Worm (Caenorhabditis elegans) whole organism, L3 larva: ENCODE measurements around the gene dpy-23.

Experiments
- ZK546.5 ChIP-seq: sonication (generic microtip); optimal IDR thresholded peaks from 2 replicates; lab custom pipeline; 2017; ENCODE audit warnings: missing biosample characterization, missing genetic modification characterization
- aly-2 ChIP-seq: fragments of 150-350 bp; optimal IDR thresholded peaks from 2 replicates; lab custom pipeline; 2014; ENCODE audit warnings: missing biosample characterization, missing genetic modification characterization
- ama-1 ChIP-seq: fragments of 150-350 bp; optimal IDR thresholded peaks from 2 replicates; lab custom pipeline; 2018
- ceh-16 ChIP-seq: sonication (generic microtip); optimal IDR thresholded peaks from 2 replicates; lab custom pipeline; 2017; ENCODE audit warnings: missing biosample characterization, missing genetic modification characterization
- ceh-28 ChIP-seq: fragments of 150-350 bp; optimal IDR thresholded peaks from 2 replicates; lab custom pipeline; 2014; ENCODE audit warnings: missing biosample characterization, missing genetic modification reagents, missing genetic modification characterization
- daf-12 ChIP-seq: fragments of 150-350 bp; optimal IDR thresholded peaks from 2 replicates; lab custom pipeline; 2014; ENCODE audit warnings: missing biosample characterization, missing genetic modification reagents, missing genetic modification characterization
- egl-27 ChIP-seq: sonication (generic microtip); optimal IDR thresholded peaks from 4 replicates; lab custom pipeline; 2017; ENCODE audit warnings: missing biosample characterization, missing genetic modification reagents, missing genetic modification characterization
- egl-5 ChIP-seq: fragments of 150-350 bp; optimal IDR thresholded peaks from 2 replicates; lab custom pipeline; 2017; ENCODE audit warnings: missing biosample characterization, missing genetic modification reagents, missing genetic modification characterization, inconsistent platforms
- elt-1 ChIP-seq: fragments of 150-350 bp; optimal IDR thresholded peaks from 2 replicates; lab custom pipeline; 2014; ENCODE audit warnings: missing biosample characterization, missing genetic modification characterization
- elt-2 ChIP-seq: sonication (generic microtip); optimal IDR thresholded peaks from 2 replicates; lab custom pipeline; 2016; ENCODE audit warnings: missing genetic modification reagents, mild to moderate bottlenecking, missing genetic modification characterization, missing compliant biosample characterization
- eor-1 ChIP-seq, 2 experiments: fragments of 150-350 bp; optimal IDR thresholded peaks; 2 replicates each; lab custom pipeline; 2014 to 2018; ENCODE audit warnings: missing biosample characterization in 2 of 2, missing genetic modification characterization in 2 of 2
- fkh-10 ChIP-seq: sonication (generic microtip); optimal IDR thresholded peaks from 2 replicates; lab custom pipeline; 2017; ENCODE audit warnings: missing biosample characterization, missing genetic modification reagents, missing genetic modification characterization
- fkh-2 ChIP-seq: fragments of 150-350 bp; optimal IDR thresholded peaks from 2 replicates; lab custom pipeline; 2014; ENCODE audit warnings: missing biosample characterization, missing genetic modification reagents, missing genetic modification characterization
- hmg-11 ChIP-seq: sonication (generic microtip); optimal IDR thresholded peaks from 2 replicates; lab custom pipeline; 2016; ENCODE audit warnings: missing genetic modification characterization, missing compliant biosample characterization
- jun-1 ChIP-seq: fragments of 150-350 bp; optimal IDR thresholded peaks from 2 replicates; lab custom pipeline; 2014; ENCODE audit warnings: missing biosample characterization, missing genetic modification reagents, missing genetic modification characterization
- lin-15B ChIP-seq: fragments of 150-350 bp; optimal IDR thresholded peaks from 2 replicates; lab custom pipeline; 2014; ENCODE audit warnings: missing biosample characterization, missing genetic modification characterization
- lin-39 ChIP-seq: fragments of 150-350 bp; optimal IDR thresholded peaks from 2 replicates; lab custom pipeline; 2018; ENCODE audit warnings: missing biosample characterization, missing genetic modification reagents, missing genetic modification characterization
- lsy-12 ChIP-seq: sonication (generic microtip); optimal IDR thresholded peaks from 2 replicates; lab custom pipeline; 2016; ENCODE audit warnings: mild to moderate bottlenecking, missing genetic modification characterization, missing compliant biosample characterization
- mml-1 ChIP-seq: fragments of 150-350 bp; sonication (generic microtip); optimal IDR thresholded peaks from 3 replicates; lab custom pipeline; 2014; ENCODE audit warnings: missing biosample characterization, missing genetic modification characterization
- nfya-1 ChIP-seq: sonication (generic microtip); optimal IDR thresholded peaks from 2 replicates; lab custom pipeline; 2017; ENCODE audit warnings: missing genetic modification characterization, mild to moderate bottlenecking, missing compliant biosample characterization, antibody characterized with exemption, moderate library complexity; ENCODE audit not compliant: insufficient read depth
- nhr-23 ChIP-seq: fragments of 150-350 bp; optimal IDR thresholded peaks from 2 replicates; lab custom pipeline; 2014; ENCODE audit warnings: missing biosample characterization, missing genetic modification reagents, missing genetic modification characterization
- nhr-237 ChIP-seq: fragments of 150-350 bp; optimal IDR thresholded peaks from 2 replicates; lab custom pipeline; 2014; ENCODE audit warnings: missing biosample characterization, missing genetic modification characterization
- nhr-25 ChIP-seq: sonication (generic microtip); optimal IDR thresholded peaks from 2 replicates; lab custom pipeline; 2017; ENCODE audit warnings: missing biosample characterization, missing genetic modification characterization
- nhr-28 ChIP-seq: fragments of 150-350 bp; optimal IDR thresholded peaks from 2 replicates; lab custom pipeline; 2014; ENCODE audit warnings: missing biosample characterization, missing genetic modification characterization
- nhr-43 ChIP-seq: sonication (generic microtip); optimal IDR thresholded peaks from 2 replicates; lab custom pipeline; 2016; ENCODE audit warnings: mild to moderate bottlenecking, missing genetic modification characterization, missing compliant biosample characterization; ENCODE audit not compliant: poor library complexity, severe bottlenecking
- nhr-67 ChIP-seq: fragments of 150-350 bp; optimal IDR thresholded peaks from 2 replicates; lab custom pipeline; 2014; ENCODE audit warnings: missing biosample characterization, missing genetic modification characterization
- nhr-76 ChIP-seq: fragments of 150-350 bp; sonication (generic microtip); optimal IDR thresholded peaks from 5 replicates; lab custom pipeline; 2014; ENCODE audit warnings: missing biosample characterization, missing genetic modification characterization
- pha-4 ChIP-seq: fragments of 150-350 bp; optimal IDR thresholded peaks from 2 replicates; lab custom pipeline; 2014; ENCODE audit warnings: missing biosample characterization, missing genetic modification reagents, missing genetic modification characterization
- sea-2 ChIP-seq: fragments of 150-350 bp; sonication (generic microtip); optimal IDR thresholded peaks from 4 replicates; lab custom pipeline; 2014; ENCODE audit warnings: missing biosample characterization, missing genetic modification reagents, missing genetic modification characterization
- skn-1 ChIP-seq: fragments of 150-350 bp; optimal IDR thresholded peaks from 2 replicates; lab custom pipeline; 2014; ENCODE audit warnings: missing biosample characterization, missing genetic modification characterization
- snpc-4 ChIP-seq: fragments of 150-350 bp; optimal IDR thresholded peaks from 2 replicates; lab custom pipeline; 2014; ENCODE audit warnings: missing biosample characterization, missing genetic modification characterization
- tbx-2 ChIP-seq: sonication (generic microtip); optimal IDR thresholded peaks from 2 replicates; lab custom pipeline; 2016; ENCODE audit warnings: mild to moderate bottlenecking, missing genetic modification characterization, missing compliant biosample characterization
- unc-39 ChIP-seq: sonication (generic microtip); optimal IDR thresholded peaks from 4 replicates; lab custom pipeline; 2017; ENCODE audit warnings: missing biosample characterization, missing genetic modification characterization
- unc-62 ChIP-seq: fragments of 150-350 bp; sonication (generic microtip); optimal IDR thresholded peaks from 4 replicates; lab custom pipeline; 2014; ENCODE audit warnings: missing biosample characterization, missing genetic modification reagents, missing genetic modification characterization
- zag-1 ChIP-seq: fragments of 150-350 bp; optimal IDR thresholded peaks from 2 replicates; lab custom pipeline; 2014; ENCODE audit warnings: missing biosample characterization, missing genetic modification characterization
- ztf-11 ChIP-seq: fragments of 150-350 bp; optimal IDR thresholded peaks from 2 replicates; lab custom pipeline; 2014; ENCODE audit warnings: missing biosample characterization, missing genetic modification characterization
- ztf-4 ChIP-seq: fragments of 150-350 bp; optimal IDR thresholded peaks from 2 replicates; lab custom pipeline; 2014; ENCODE audit warnings: missing biosample characterization, missing genetic modification characterization

The dpy-23 gene

DNA sequence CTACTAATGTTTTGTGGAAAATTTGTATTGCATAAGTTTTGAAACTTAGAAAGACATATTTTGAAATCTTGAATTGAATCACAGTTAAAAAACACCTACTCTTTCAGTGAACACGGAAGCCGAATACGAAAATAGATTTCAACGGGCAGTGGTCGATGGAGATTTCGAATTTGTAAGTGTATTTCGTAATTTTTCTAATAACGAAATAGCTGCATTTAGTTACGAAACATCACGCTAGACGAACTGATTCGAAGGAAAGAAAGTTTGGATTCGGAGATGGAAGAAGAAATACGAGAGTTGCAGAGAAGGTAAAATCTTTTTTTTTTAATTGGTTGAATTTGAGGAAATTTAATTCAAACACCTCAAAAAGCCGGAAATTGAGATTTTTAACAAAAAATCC lies 46.4 kb upstream of the dpy-23 start:
- TF ChIP-seq fkh-10 (GFP tag; lab: Kevin White, UChicago) (no peak), unc-62 (GFP tag; lab: Kevin White, UChicago) (no peak), fkh-2 (tag; lab: Kevin White, UChicago) (no peak), egl-5 (tag; lab: Kevin White, UChicago) (no peak), eor-1 (tag; optimal IDR thresholded peaks at IDR 0.05; lab: Kevin White, UChicago) (no peak), unc-39 (tag; lab: Kevin White, UChicago) (no peak), snpc-4 (tag; lab: Kevin White, UChicago) (no peak), skn-1 (tag; lab: Kevin White, UChicago) (no peak), nhr-76 (tag; lab: Kevin White, UChicago) (no peak), nhr-25 (tag; lab: Kevin White, UChicago) (no peak), nhr-28 (tag; lab: Kevin White, UChicago) (no peak), nfya-1 (tag; lab: Kevin White, UChicago) (no peak), nhr-43 (no peak), lin-39 (no peak), nhr-237 (tag; lab: Kevin White, UChicago) (no peak)
- TF ChIP-seq, all 47 proteins: peak for 0

DNA sequence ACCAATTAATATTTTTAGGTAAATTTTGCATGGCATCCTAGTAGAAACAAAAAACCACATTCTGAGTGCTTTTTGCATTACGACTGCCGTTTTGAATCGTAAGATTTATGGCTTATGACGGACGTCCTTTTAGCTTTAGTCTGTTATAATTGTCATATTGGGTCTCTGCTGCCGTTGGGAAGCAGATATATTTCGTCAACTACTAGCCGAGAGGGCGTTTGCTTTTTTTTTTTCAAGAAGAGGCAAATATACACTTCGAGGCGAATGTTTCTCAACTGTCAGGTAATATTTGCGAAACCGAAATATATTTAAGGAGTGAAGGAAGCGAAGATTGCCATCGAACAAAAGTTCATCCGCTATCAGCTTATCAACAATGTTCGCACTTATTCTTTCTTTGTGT lies 45.2 kb upstream of the dpy-23 start, which contains the start of gene F14H12.3:
TSS of gene F14H12.3 (plus strand) at position 301 of the 400 bp plus-strand sequence.
- TF ChIP-seq daf-12 (tag; lab: Kevin White, UChicago) = no peak
- no peak for TF ChIP-seq ceh-28 (tag; lab: Kevin White, UChicago)
- no peak for TF ChIP-seq skn-1 (tag; lab: Kevin White, UChicago)
- TF ChIP-seq nfya-1 (tag; lab: Kevin White, UChicago) = no peak
- no peak for TF ChIP-seq snpc-4 (tag; lab: Kevin White, UChicago)
- no peak for TF ChIP-seq elt-2 (tag; lab: Kevin White, UChicago)
- TF ChIP-seq nhr-67 (tag; lab: Kevin White, UChicago) = no peak
- no peak for TF ChIP-seq lin-39
- no peak for TF ChIP-seq ztf-11 (tag; lab: Kevin White, UChicago)
- TF ChIP-seq hmg-11 (tag; lab: Kevin White, UChicago) = no peak
- no peak for TF ChIP-seq ZK546.5 (tag; lab: Kevin White, UChicago)
- no peak for TF ChIP-seq sea-2 (GFP tag; lab: Kevin White, UChicago)
- no peak for TF ChIP-seq nhr-23 (tag; lab: Kevin White, UChicago)
- no peak for TF ChIP-seq tbx-2 (tag; lab: Kevin White, UChicago)
- TF ChIP-seq ceh-16 (tag; lab: Kevin White, UChicago) = no peak
- no peak for TF ChIP-seq eor-1 (tag; optimal IDR thresholded peaks at IDR 0.05; lab: Kevin White, UChicago)
- TF ChIP-seq egl-27 (tag; lab: Kevin White, UChicago) = no peak
- no peak for TF ChIP-seq lsy-12 (tag; lab: Kevin White, UChicago)

DNA sequence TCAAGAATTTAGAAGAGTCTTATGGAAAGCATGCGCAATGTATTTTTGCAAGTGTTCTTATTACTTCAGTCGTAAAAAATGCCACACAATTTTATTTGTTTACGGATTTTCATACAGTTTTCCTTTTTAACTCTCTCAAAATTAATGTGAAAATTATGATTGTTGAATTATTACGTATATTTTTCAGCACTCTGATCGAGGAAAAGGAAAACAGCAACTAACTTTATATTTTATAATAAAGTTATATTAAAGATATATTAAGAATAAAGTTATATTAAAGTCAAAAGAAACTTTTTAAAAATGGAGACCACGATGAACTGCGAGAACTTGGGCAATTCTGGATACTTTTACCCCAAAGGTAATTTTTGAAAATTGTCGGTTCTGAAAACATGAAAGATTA lies 39.0 kb upstream of the dpy-23 start, which contains the start of gene F14H12.2:
TSS of gene F14H12.2 (plus strand) at position 301 of the 400 bp plus-strand sequence.
- TF ChIP-seq ama-1 (lab: Kevin White, UChicago) = no peak
- no peak for TF ChIP-seq jun-1 (tag; lab: Kevin White, UChicago)
- no peak for TF ChIP-seq daf-12 (tag; lab: Kevin White, UChicago)
- no peak for TF ChIP-seq egl-5 (tag; lab: Kevin White, UChicago)
- no peak for TF ChIP-seq lin-39
- TF ChIP-seq aly-2 (tag; lab: Kevin White, UChicago) = no peak
- no peak for TF ChIP-seq ztf-11 (tag; lab: Kevin White, UChicago)

DNA sequence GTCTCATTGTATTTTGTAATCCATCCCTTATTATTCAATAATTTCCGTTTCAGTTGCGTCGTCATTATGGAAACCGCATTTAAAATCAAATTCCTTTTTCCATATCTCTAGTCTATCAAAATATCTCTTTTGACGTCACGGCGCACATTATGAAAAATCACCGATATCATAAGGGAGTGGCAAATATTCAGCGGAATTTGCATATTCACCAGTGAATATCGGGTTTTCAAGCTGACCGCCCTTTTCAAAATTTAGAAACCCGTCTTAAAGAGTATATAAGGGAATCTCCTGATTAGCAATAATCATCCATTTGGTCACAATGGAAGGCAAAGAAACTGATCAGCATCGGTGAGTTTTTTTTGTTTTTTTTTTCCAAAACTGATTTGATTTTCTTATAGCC lies 35.8 kb upstream of the dpy-23 start, which contains the start of gene col-165:
TSS of gene col-165 (plus strand) at position 301 of the 400 bp plus-strand sequence.
- TF ChIP-seq ztf-4 (no peak), skn-1 (tag; lab: Kevin White, UChicago) (no peak), egl-27 (tag; lab: Kevin White, UChicago) (no peak), elt-1 (no peak), nhr-25 (tag; lab: Kevin White, UChicago) (no peak), lin-15B (tag; lab: Kevin White, UChicago) (no peak), sea-2 (GFP tag; lab: Kevin White, UChicago) (no peak), mml-1 (tag; lab: Kevin White, UChicago) (no peak), pha-4 (no peak), eor-1 (tag; optimal IDR thresholded peaks at IDR 0.05; lab: Kevin White, UChicago) (no peak), tbx-2 (tag; lab: Kevin White, UChicago) (no peak), zag-1 (no peak), aly-2 (tag; lab: Kevin White, UChicago) (no peak)
